Fruit fly (Drosophila melanogaster): Measurements from ENCODE around the gene sofe.

The sofe gene

DNA sequence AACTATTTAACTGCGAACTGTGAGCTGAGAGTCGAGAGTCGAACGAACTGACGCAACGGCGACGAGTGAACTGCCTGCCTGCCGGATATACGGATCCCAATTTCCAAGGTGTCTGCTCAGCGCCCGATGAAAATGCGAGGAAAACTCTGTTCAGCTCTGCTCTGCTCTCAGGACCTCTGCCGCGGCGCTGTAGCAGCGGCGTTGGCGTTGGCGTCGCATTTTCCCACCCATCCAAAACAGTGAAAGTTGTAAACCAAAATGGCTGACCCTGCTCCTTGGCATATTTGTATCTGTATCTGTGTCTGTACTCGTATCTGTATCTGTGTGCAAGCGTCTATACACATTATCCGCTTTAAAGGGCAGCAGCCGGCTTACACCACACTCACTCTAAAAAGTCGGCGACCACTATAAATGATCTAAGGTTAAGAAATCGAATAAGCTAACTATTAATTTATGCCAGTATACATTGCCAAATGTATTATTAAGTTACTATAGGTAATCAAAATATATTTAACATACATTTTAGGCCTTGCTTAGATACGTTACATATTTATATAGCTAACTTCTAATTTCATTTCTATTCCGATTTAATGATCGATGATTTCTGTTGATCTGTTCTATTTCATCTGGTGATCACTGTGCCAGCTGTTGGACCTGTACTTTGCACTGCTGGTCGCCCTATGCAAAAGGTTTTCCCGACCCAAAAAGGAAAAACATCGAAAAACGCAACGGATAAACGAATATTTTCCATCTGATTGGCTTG lies 34.4 kb downstream of the sofe start (continued):
- TF ChIP-seq CG12659 (GFP tag; optimal IDR thresholded peaks at IDR 0.05) (peak; percentile 64), Fer3 (tag; optimal IDR thresholded peaks at IDR 0.05) (peak; percentile 48), CG15479 (GFP tag; optimal IDR thresholded peaks at IDR 0.05) (peak; percentile 48), Oli (tag; optimal IDR thresholded peaks at IDR 0.05) (peak; percentile 81), zen2 (GFP tag; IDR thresholded peaks at IDR 0.05; ENCODE audit: partially characterized antibody) (no peak), tgo (GFP tag; IDR thresholded peaks at IDR 0.05) (peak; percentile 38; the same call in 2 of the 3 replicates), CG7786 (GFP tag; optimal IDR thresholded peaks at IDR 0.05) (no peak), CG6175 (GFP tag; IDR thresholded peaks at IDR 0.05) (no peak), lov (optimal IDR thresholded peaks at IDR 0.05) (no peak), lov (GFP tag; IDR thresholded peaks at IDR 0.05) (no peak), Tbp (GFP tag; optimal IDR thresholded peaks at IDR 0.05) (no peak), kah (GFP tag; optimal IDR thresholded peaks at IDR 0.05) (peak; percentile 43), tx (GFP tag; optimal IDR thresholded peaks at IDR 0.05) (peak; percentile 15), ham (GFP tag; IDR thresholded peaks at IDR 0.05) (no peak), Lim3 (GFP tag; IDR thresholded peaks at IDR 0.05) (no peak), CG15011 (GFP tag; optimal IDR thresholded peaks at IDR 0.05) (peak; percentile 60), jing (GFP tag; optimal IDR thresholded peaks at IDR 0.05) (peak; percentile 32), trh (GFP tag; optimal IDR thresholded peaks at IDR 0.05) (no peak), nerfin-2 (GFP tag; IDR thresholded peaks at IDR 0.05; ENCODE audit: partially characterized antibody) (no peak), CrebB (tag; optimal IDR thresholded peaks at IDR 0.05) (peak; percentile 38), odd (GFP tag; optimal IDR thresholded peaks at IDR 0.05) (peak; percentile 47), lilli (GFP tag; optimal IDR thresholded peaks at IDR 0.05) (peak; percentile 42), Dref (GFP tag; IDR thresholded peaks at IDR 0.05) (no peak), H2.0 (GFP tag; IDR thresholded peaks at IDR 0.05) (peak; percentile 33; the same call in 1 of the 2 replicates), zen (tag; optimal IDR thresholded peaks at IDR 0.05) (peak; percentile 92)

dm6 chrX:10822096-10822495 lies 35.1 kb downstream of the sofe start:
- TF ChIP-seq onecut (GFP tag; IDR thresholded peaks at IDR 0.05) = peak; percentile 96
- TF ChIP-seq slou (GFP tag; optimal IDR thresholded peaks at IDR 0.05) = no peak
- peak; percentile 91 for TF ChIP-seq pros (GFP tag; optimal IDR thresholded peaks at IDR 0.05)
- TF ChIP-seq crol (GFP tag; IDR thresholded peaks at IDR 0.05) = peak; percentile 57; the same call in 1 of the 2 replicates
- no peak for TF ChIP-seq jigr1 (GFP tag; IDR thresholded peaks at IDR 0.05)
- peak; percentile 20 for TF ChIP-seq stwl (tag; optimal IDR thresholded peaks at IDR 0.05)
- TF ChIP-seq jing (GFP tag; optimal IDR thresholded peaks at IDR 0.05) = no peak
- peak; percentile 68 for TF ChIP-seq sens (GFP tag)
- 0 out of 3 replicates have a peak, but pooled peaks have one; percentile 8 for TF ChIP-seq ci (GFP tag; IDR thresholded peaks at IDR 0.05)
- peak; percentile 9 for TF ChIP-seq Nf-YC (tag; optimal IDR thresholded peaks at IDR 0.05)
- no peak for TF ChIP-seq Pdp1 (GFP tag; optimal IDR thresholded peaks at IDR 0.05)
- peak; percentile 73 for TF ChIP-seq chn (GFP tag; optimal IDR thresholded peaks at IDR 0.05)
- no peak for TF ChIP-seq dati (GFP tag; IDR thresholded peaks at IDR 0.05)
- TF ChIP-seq Trl (optimal IDR thresholded peaks at IDR 0.05) = peak; percentile 29 to 57
- TF ChIP-seq Trl (GFP tag; optimal IDR thresholded peaks at IDR 0.05) = no peak
- TF ChIP-seq ash1 (GFP tag; optimal IDR thresholded peaks at IDR 0.05) = no peak
- TF ChIP-seq sr (GFP tag; IDR thresholded peaks at IDR 0.05) = 0 out of 3 replicates have a peak, but pooled peaks have one; percentile 41
- no peak for TF ChIP-seq CG6254 (GFP tag; optimal IDR thresholded peaks at IDR 0.05)
- TF ChIP-seq CG1832 (GFP tag; optimal IDR thresholded peaks at IDR 0.05) = peak; percentile 80
- TF ChIP-seq CG10321 (GFP tag; IDR thresholded peaks at IDR 0.05) = peak; percentile 79
- peak; percentile 87 for TF ChIP-seq z (GFP tag; IDR thresholded peaks at IDR 0.05)
- no peak for TF ChIP-seq CG2202 (tag; optimal IDR thresholded peaks at IDR 0.05)
- 0 out of 3 replicates have a peak, but pooled peaks have one; percentile 14 for TF ChIP-seq Opbp (GFP tag; IDR thresholded peaks at IDR 0.05; ENCODE audit: partially characterized antibody)
